Fruit fly (Drosophila melanogaster) whole organism, embryonic: ENCODE data around the gene LysD.

Source experiments
- Atf3 ChIP-seq: fragments of 200-800 bp; sonication (Bioruptor generic); optimal IDR thresholded peaks from 3 replicates; lab custom pipeline; 2016; ENCODE audit warnings: missing biosample characterization, missing genetic modification characterization
- Bteb2 ChIP-seq: fragments of 200-800 bp; sonication (Bioruptor generic); optimal IDR thresholded peaks from 2 replicates; lab custom pipeline; 2016; ENCODE audit warnings: missing biosample characterization, missing genetic modification characterization
- CG10209 ChIP-seq: fragments of 200-800 bp; sonication (Bioruptor generic); optimal IDR thresholded peaks from 3 replicates; lab custom pipeline; 2017; ENCODE audit warnings: missing biosample characterization, mild to moderate bottlenecking, missing genetic modification characterization, missing genetic modification reagents
- CG12391 ChIP-seq: fragments of 200-800 bp; sonication (Bioruptor generic); optimal IDR thresholded peaks from 3 replicates; lab custom pipeline; 2018; ENCODE audit warnings: missing biosample characterization, mild to moderate bottlenecking, missing genetic modification characterization, moderate library complexity
- CG12942 ChIP-seq: fragments of 200-800 bp; sonication (Bioruptor generic); optimal IDR thresholded peaks from 3 replicates; lab custom pipeline; 2016; ENCODE audit warnings: missing biosample characterization, missing genetic modification characterization
- CG13296 ChIP-seq: fragments of 200-800 bp; sonication (Bioruptor generic); optimal IDR thresholded peaks from 3 replicates; lab custom pipeline; 2018; ENCODE audit warnings: missing biosample characterization, mild to moderate bottlenecking, missing genetic modification characterization
- CG14441 ChIP-seq: fragments of 200-800 bp; sonication (Bioruptor generic); IDR thresholded peaks from 2 replicates; pipeline ENCODE4 v1.3.6; 2022; ENCODE audit warnings: missing biosample characterization, missing genetic modification characterization
- CG14965 ChIP-seq: fragments of 200-800 bp; sonication (Bioruptor generic); optimal IDR thresholded peaks from 2 replicates; lab custom pipeline; 2016; ENCODE audit warnings: missing biosample characterization, missing genetic modification characterization, borderline replicate concordance
- CG15269 ChIP-seq: fragments of 200-800 bp; sonication (Bioruptor generic); optimal IDR thresholded peaks from 2 replicates; lab custom pipeline; 2018; ENCODE audit warnings: missing biosample characterization, mild to moderate bottlenecking, missing genetic modification characterization, moderate library complexity
- CG17385 ChIP-seq: fragments of 200-800 bp; sonication (Bioruptor generic); optimal IDR thresholded peaks from 3 replicates; lab custom pipeline; 2018; ENCODE audit warnings: missing biosample characterization, mild to moderate bottlenecking, missing genetic modification characterization
- CG18011 ChIP-seq: fragments of 200-800 bp; sonication (Bioruptor generic); optimal IDR thresholded peaks from 2 replicates; lab custom pipeline; 2017; ENCODE audit warnings: missing biosample characterization, missing genetic modification characterization, mild to moderate bottlenecking, moderate library complexity, missing genotype
- CG18764 ChIP-seq: fragments of 200-800 bp; sonication (Bioruptor generic); optimal IDR thresholded peaks from 3 replicates; lab custom pipeline; 2016; ENCODE audit warnings: missing biosample characterization, missing genetic modification characterization
- CG2120 ChIP-seq: fragments of 200-800 bp; sonication (Bioruptor generic); optimal IDR thresholded peaks from 3 replicates; lab custom pipeline; 2016; ENCODE audit warnings: missing biosample characterization, missing genetic modification characterization
- CG2889 ChIP-seq: fragments of 200-800 bp; sonication (Bioruptor generic); IDR thresholded peaks from 3 replicates; pipeline ENCODE4 v1.3.6; 2022; ENCODE audit warnings: missing biosample characterization, missing genetic modification characterization
- CG31365 ChIP-seq: fragments of 200-800 bp; sonication (Bioruptor generic); optimal IDR thresholded peaks from 2 replicates; lab custom pipeline; 2018; ENCODE audit warnings: missing biosample characterization, mild to moderate bottlenecking, missing genetic modification characterization
- CG31388 ChIP-seq: fragments of 200-800 bp; sonication (Bioruptor generic); optimal IDR thresholded peaks from 2 replicates; lab custom pipeline; 2016; ENCODE audit warnings: missing biosample characterization, missing genetic modification characterization
- CG32532 ChIP-seq: fragments of 200-800 bp; sonication (Bioruptor generic); IDR thresholded peaks from 2 replicates; pipeline ENCODE4 v1.3.6; 2022; ENCODE audit warnings: missing biosample characterization, missing genetic modification characterization
- CG33213 ChIP-seq: fragments of 200-800 bp; sonication (Bioruptor generic); optimal IDR thresholded peaks from 3 replicates; lab custom pipeline; 2016; ENCODE audit warnings: missing biosample characterization, missing genetic modification characterization
- CG43689 ChIP-seq: fragments of 200-800 bp; sonication (Bioruptor generic); IDR thresholded peaks from 2 replicates; pipeline ENCODE4 v1.3.6; 2022; ENCODE audit warnings: missing biosample characterization, missing genetic modification characterization
- CG7357 ChIP-seq: fragments of 200-800 bp; sonication (Bioruptor generic); IDR thresholded peaks from 3 replicates; pipeline ENCODE4 v1.3.6; 2022; ENCODE audit warnings: missing biosample characterization, missing genetic modification characterization
- CG8290 ChIP-seq, 3 experiments: fragments of 200-800 bp; sonication (Bioruptor generic); optimal IDR thresholded peaks; 2 replicates each; lab custom pipeline; 2016 to 2019; ENCODE audit warnings: missing biosample characterization in 3 of 3, missing genetic modification characterization in 3 of 3, mild to moderate bottlenecking in 2 of 3, moderate library complexity in 1 of 3
- CG8924 ChIP-seq: fragments of 200-800 bp; optimal IDR thresholded peaks from 3 replicates; lab custom pipeline; 2019; ENCODE audit warnings: missing biosample characterization, mild to moderate bottlenecking, missing genetic modification characterization, moderate library complexity
- CG9437 ChIP-seq: fragments of 200-800 bp; sonication (Bioruptor generic); optimal IDR thresholded peaks from 2 replicates; lab custom pipeline; 2018; ENCODE audit warnings: missing biosample characterization, mild to moderate bottlenecking, missing genetic modification characterization
- CrebB ChIP-seq: fragments of 200-800 bp; sonication (Bioruptor generic); optimal IDR thresholded peaks from 3 replicates; lab custom pipeline; 2018; ENCODE audit warnings: missing biosample characterization, mild to moderate bottlenecking, missing genetic modification characterization
- Gug ChIP-seq: fragments of 200-800 bp; sonication (Bioruptor generic); IDR thresholded peaks from 4 replicates; pipeline ENCODE4 v1.3.6; 2022; ENCODE audit warnings: missing biosample characterization, missing genetic modification characterization
- HLH4C ChIP-seq: fragments of 200-800 bp; sonication (Bioruptor generic); IDR thresholded peaks from 3 replicates; pipeline ENCODE4 v1.3.6; 2022; ENCODE audit warnings: missing biosample characterization, missing genetic modification characterization; ENCODE audit not compliant: partially characterized antibody
- Jarid2 ChIP-seq: fragments of 200-800 bp; sonication (Bioruptor generic); optimal IDR thresholded peaks from 3 replicates; lab custom pipeline; 2017; ENCODE audit warnings: mild to moderate bottlenecking, missing biosample characterization, missing genetic modification reagents, missing genetic modification characterization
- Meics ChIP-seq: fragments of 200-800 bp; sonication (Bioruptor generic); optimal IDR thresholded peaks from 2 replicates; lab custom pipeline; 2017; ENCODE audit warnings: missing biosample characterization, mild to moderate bottlenecking, missing genetic modification characterization
- Spps ChIP-seq: fragments of 200-800 bp; sonication (Bioruptor generic); optimal IDR thresholded peaks from 2 replicates; lab custom pipeline; 2018; ENCODE audit warnings: missing biosample characterization, mild to moderate bottlenecking, missing genetic modification characterization
- Usf ChIP-seq: fragments of 200-800 bp; sonication (Bioruptor generic); optimal IDR thresholded peaks from 2 replicates; lab custom pipeline; 2017; ENCODE audit warnings: missing genotype, missing biosample characterization, missing genetic modification characterization
- Xbp1 ChIP-seq: fragments of 200-800 bp; sonication (Bioruptor generic); optimal IDR thresholded peaks from 3 replicates; lab custom pipeline; 2016; ENCODE audit warnings: missing biosample characterization, mild to moderate bottlenecking, missing genetic modification characterization
- bcd ChIP-seq: fragments of 200-800 bp; sonication (Bioruptor generic); optimal IDR thresholded peaks from 2 replicates; lab custom pipeline; 2017; ENCODE audit warnings: missing biosample characterization, mild to moderate bottlenecking, missing genetic modification characterization
- bowl ChIP-seq: fragments of 200-800 bp; sonication (Bioruptor generic); IDR thresholded peaks from 2 replicates; pipeline ENCODE4 v1.3.6; 2022; ENCODE audit warnings: missing biosample characterization, missing genetic modification characterization
- bsh ChIP-seq, 2 experiments: fragments of 200-800 bp; sonication (Bioruptor generic); optimal IDR thresholded peaks; 2 replicates each; lab custom pipeline; 2017 to 2018; ENCODE audit warnings: mild to moderate bottlenecking in 2 of 2, missing biosample characterization in 2 of 2, missing genetic modification characterization in 2 of 2, moderate library complexity in 1 of 2
- chif ChIP-seq, 2 experiments: fragments of 200-800 bp; sonication (Bioruptor generic); optimal IDR thresholded peaks; 3 replicates each; lab custom pipeline; 2016; ENCODE audit warnings: missing biosample characterization in 2 of 2, missing genetic modification characterization in 2 of 2
- crc ChIP-seq: fragments of 200-800 bp; sonication (Bioruptor generic); optimal IDR thresholded peaks from 2 replicates; lab custom pipeline; 2016; ENCODE audit warnings: missing biosample characterization, missing genetic modification characterization
- da ChIP-seq: fragments of 200-800 bp; sonication (Bioruptor generic); optimal IDR thresholded peaks from 2 replicates; lab custom pipeline; 2016; ENCODE audit warnings: missing biosample characterization, missing genetic modification characterization
- hb ChIP-seq: fragments of 200-800 bp; sonication (Bioruptor generic); IDR thresholded peaks from 3 replicates; pipeline ENCODE4 v1.3.6; 2022; ENCODE audit warnings: missing biosample characterization, missing genetic modification characterization; ENCODE audit not compliant: partially characterized antibody
- kni ChIP-seq: fragments of 200-800 bp; sonication (Bioruptor generic); optimal IDR thresholded peaks from 3 replicates; lab custom pipeline; 2017; ENCODE audit warnings: mild to moderate bottlenecking, missing biosample characterization, missing genetic modification reagents, missing genetic modification characterization
- knrl ChIP-seq: fragments of 200-800 bp; sonication (Bioruptor generic); IDR thresholded peaks from 3 replicates; pipeline ENCODE4 v1.3.6; 2022; ENCODE audit warnings: missing biosample characterization, missing genetic modification characterization; ENCODE audit not compliant: partially characterized antibody
- lbe ChIP-seq: fragments of 200-800 bp; sonication (Bioruptor generic); optimal IDR thresholded peaks from 2 replicates; lab custom pipeline; 2016; ENCODE audit warnings: missing biosample characterization, mild to moderate bottlenecking, missing genetic modification characterization
- lilli ChIP-seq: fragments of 200-800 bp; sonication (Bioruptor generic); optimal IDR thresholded peaks from 3 replicates; lab custom pipeline; 2016; ENCODE audit warnings: missing biosample characterization, missing genetic modification characterization
- mld ChIP-seq: fragments of 200-800 bp; sonication (Bioruptor generic); IDR thresholded peaks from 3 replicates; pipeline ENCODE4 v1.3.6; 2022; ENCODE audit warnings: missing biosample characterization, missing genetic modification characterization; ENCODE audit not compliant: partially characterized antibody
- oc ChIP-seq: fragments of 200-800 bp; sonication (Bioruptor generic); optimal IDR thresholded peaks from 2 replicates; lab custom pipeline; 2018; ENCODE audit warnings: missing biosample characterization, mild to moderate bottlenecking, missing genetic modification characterization, moderate library complexity
- pan ChIP-seq, 4 experiments: fragments of >200 bp in 3 of 4; fragments of 200-800 bp in 1 of 4; sonication (Bioruptor generic) in 1 of 4; optimal IDR thresholded peaks in 3 of 4; IDR thresholded peaks in 1 of 4; 2 replicates each; pipeline versions ENCODE4 v1.3.6 to Lab custom; 2017 to 2022; ENCODE audit warnings: missing biosample characterization in 2 of 4, missing genetic modification characterization in 2 of 4, mixed read lengths in 1 of 4
- prd ChIP-seq, 3 experiments: fragments of >200 bp in 2 of 3; fragments of 200-800 bp in 1 of 3; sonication (Bioruptor generic) in 1 of 3; optimal IDR thresholded peaks in 2 of 3; IDR thresholded peaks in 1 of 3; 2 replicates in 2 of 3; 3 replicates in 1 of 3; pipeline versions ENCODE4 v1.3.6 to Lab custom; 2017 to 2022; ENCODE audit warnings: missing biosample characterization in 1 of 3, missing genetic modification characterization in 1 of 3
- stwl ChIP-seq: fragments of 200-800 bp; sonication (Bioruptor generic); optimal IDR thresholded peaks from 3 replicates; lab custom pipeline; 2018; ENCODE audit warnings: missing biosample characterization, mild to moderate bottlenecking, missing genetic modification characterization, moderate library complexity

The LysD gene

DNA sequence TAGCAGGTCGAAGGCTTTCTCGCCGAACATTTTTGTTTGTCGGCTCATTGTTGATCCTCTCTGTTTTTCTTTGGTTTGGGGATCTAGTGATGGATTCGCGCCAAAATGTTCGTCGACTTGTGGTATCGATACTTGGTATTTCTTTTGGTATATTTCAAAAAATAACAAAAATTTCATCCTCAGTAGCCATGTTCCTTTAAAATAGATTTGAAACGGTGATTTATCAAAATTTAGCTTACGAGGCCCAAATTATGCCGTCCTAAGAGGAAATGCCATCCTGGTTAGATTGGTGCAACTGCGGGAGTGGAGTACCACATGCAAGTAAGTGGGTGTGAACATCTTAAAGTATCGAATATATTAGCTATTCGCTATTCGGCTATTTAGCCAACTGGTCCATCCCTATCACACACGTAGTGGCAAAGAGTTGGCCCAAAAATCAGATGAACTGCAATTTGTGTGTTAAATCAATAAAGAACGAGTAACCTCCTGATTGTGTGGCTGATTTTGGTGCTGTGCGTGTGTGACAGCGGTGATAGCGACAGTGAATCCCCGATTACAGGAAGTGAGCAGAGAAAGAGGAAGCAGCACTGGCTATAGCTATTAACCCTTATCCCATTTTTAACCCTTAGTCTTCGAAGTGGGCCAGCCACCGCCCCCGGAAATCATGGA, 36.8 kb upstream of the LysD start, which contains the start of the genes Psf1 and Sac1 (continued):
- TF ChIP-seq CG10209 (GFP tag; lab: Kevin White, UChicago) (no peak), Jarid2 (no peak), hb (GFP tag; lab: Robert Waterston, UW) (peak; percentile 74), Xbp1 (GFP tag; lab: Kevin White, UChicago) (peak; percentile 70), CG2889 (no peak), CG43689 (GFP tag; lab: Robert Waterston, UW) (no peak), Bteb2 (no peak), CG17385 (GFP tag; lab: Kevin White, UChicago) (peak; percentile 79), CG9437 (GFP tag; lab: Kevin White, UChicago) (peak; percentile 50), chif (GFP tag; optimal IDR thresholded peaks at IDR 0.05; lab: Kevin White, UChicago) (peak; percentile 49 to 63), CG31388 (no peak), prd (optimal IDR thresholded peaks at IDR 0.05; lab: Kevin White, UChicago) (no peak), prd (GFP tag; IDR thresholded peaks at IDR 0.05; lab: Robert Waterston, UW) (peak; percentile 71), CG12942 (GFP tag; lab: Kevin White, UChicago) (peak; percentile 8), CG8290 (GFP tag; optimal IDR thresholded peaks at IDR 0.05; lab: Kevin White, UChicago) (no peak), CG8290 (tag; optimal IDR thresholded peaks at IDR 0.05; lab: Kevin White, UChicago) (peak in 1 of 2 experiments; percentile 27), CG31365 (tag; lab: Kevin White, UChicago) (no peak), CG32532 (GFP tag; lab: Robert Waterston, UW) (peak; percentile 59), CG18011 (GFP tag; lab: Kevin White, UChicago) (no peak), stwl (tag; lab: Kevin White, UChicago) (peak; percentile 42), crc (GFP tag; lab: Kevin White, UChicago) (peak; percentile 7), CG14965 (GFP tag; lab: Kevin White, UChicago) (no peak), lilli (GFP tag; lab: Kevin White, UChicago) (peak; percentile 76), CG8924 (tag; lab: Kevin White, UChicago) (peak; percentile 10), Gug (GFP tag; lab: Robert Waterston, UW) (peak; percentile 29; the same call in 1 of the 4 replicates), bowl (GFP tag; lab: Robert Waterston, UW) (no peak), CrebB (tag; lab: Kevin White, UChicago) (no peak), CG15269 (no peak), bsh (GFP tag; optimal IDR thresholded peaks at IDR 0.05; lab: Kevin White, UChicago) (peak in 1 of 2 experiments; percentile 22), Atf3 (GFP tag; lab: Kevin White, UChicago) (peak; percentile 50), CG12391 (tag; lab: Kevin White, UChicago) (peak; percentile 64), kni (GFP tag; lab: Kevin White, UChicago) (peak; percentile 13), Usf (GFP tag; lab: Kevin White, UChicago) (no peak), CG2120 (GFP tag; lab: Kevin White, UChicago) (peak; percentile 78), HLH4C (GFP tag; lab: Robert Waterston, UW) (peak; percentile 72), mld (GFP tag; lab: Robert Waterston, UW) (peak; percentile 54; the same call in 1 of the 3 replicates), CG13296 (GFP tag; lab: Kevin White, UChicago) (peak; percentile 4), oc (tag; lab: Kevin White, UChicago) (no peak), da (peak; percentile 19), CG14441 (GFP tag; lab: Robert Waterston, UW) (peak; percentile 13; the same call in 1 of the 2 replicates), lbe (GFP tag; lab: Kevin White, UChicago) (no peak), Meics (GFP tag; lab: Kevin White, UChicago) (peak; percentile 23), knrl (GFP tag; lab: Robert Waterston, UW) (peak; percentile 93), bcd (GFP tag; lab: Kevin White, UChicago) (peak; percentile 44), CG18764 (GFP tag; lab: Kevin White, UChicago) (peak; percentile 40), CG7357 (peak; percentile 98), Spps (no peak), CG33213 (GFP tag; lab: Kevin White, UChicago) (peak; percentile 39), pan (optimal IDR thresholded peaks at IDR 0.05; lab: Kevin White, UChicago) (no peak), pan (GFP tag; optimal IDR thresholded peaks at IDR 0.05 in 1 of 2, IDR thresholded peaks at IDR 0.05 in 1 of 2) (peak in 1 of 2 experiments; percentile 13)
